Worm (Caenorhabditis elegans): ENCODE results near the gene sre-39.

sre-39 gene

DNA sequence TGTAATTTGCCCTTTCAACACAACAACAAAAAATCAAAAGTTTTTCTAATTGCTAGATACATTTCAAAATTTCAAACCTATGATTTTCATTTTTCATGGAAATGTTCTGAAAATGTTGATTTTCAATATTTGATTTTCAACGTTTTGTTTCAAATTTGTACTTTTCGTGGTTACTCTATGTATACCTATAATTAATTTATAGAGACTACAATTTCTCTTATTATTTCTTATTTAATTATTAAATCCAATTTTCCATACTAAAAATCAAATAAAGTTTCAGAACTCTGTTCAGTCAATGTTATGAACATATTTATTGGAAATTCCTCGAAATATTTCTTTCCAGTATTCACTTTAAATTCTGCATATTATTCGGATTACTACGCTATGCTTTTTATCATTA, at the start of gene sre-39:
Gene sre-39 (plus strand): TSS at position 301 of the 400 bp plus-strand sequence.
- no peak for TF ChIP-seq fkh-3 (tag; optimal IDR thresholded peaks at IDR 0.05)
- TF ChIP-seq mel-28 (tag; optimal IDR thresholded peaks at IDR 0.05; ENCODE audit: borderline replicate concordance) = no peak
- no peak for TF ChIP-seq F55B11.4 (tag; optimal IDR thresholded peaks at IDR 0.05; ENCODE audit: borderline replicate concordance, insufficient read depth)
- no peak for TF ChIP-seq F23B12.7 (tag; optimal IDR thresholded peaks at IDR 0.05; ENCODE audit: insufficient read depth)
- no peak for TF ChIP-seq hsf-1 (GFP tag; IDR thresholded peaks at IDR 0.05)
- TF ChIP-seq rec-8 (tag; optimal IDR thresholded peaks at IDR 0.05) = no peak
- no peak for TF ChIP-seq nfyb-1 (GFP tag; IDR thresholded peaks at IDR 0.05)
- no peak for TF ChIP-seq cebp-1 (GFP tag; IDR thresholded peaks at IDR 0.05)
- TF ChIP-seq cebp-1 (tag; optimal IDR thresholded peaks at IDR 0.05) = no peak
- TF ChIP-seq sdz-38 (tag; optimal IDR thresholded peaks at IDR 0.05) = no peak
- no peak for TF ChIP-seq efl-1 (GFP tag; optimal IDR thresholded peaks at IDR 0.05)
- no peak for TF ChIP-seq die-1 (tag; optimal IDR thresholded peaks at IDR 0.05)
- no peak for TF ChIP-seq bed-1 (GFP tag; IDR thresholded peaks at IDR 0.05)
- no peak for TF ChIP-seq B0035.1 (tag; optimal IDR thresholded peaks at IDR 0.05)

DNA sequence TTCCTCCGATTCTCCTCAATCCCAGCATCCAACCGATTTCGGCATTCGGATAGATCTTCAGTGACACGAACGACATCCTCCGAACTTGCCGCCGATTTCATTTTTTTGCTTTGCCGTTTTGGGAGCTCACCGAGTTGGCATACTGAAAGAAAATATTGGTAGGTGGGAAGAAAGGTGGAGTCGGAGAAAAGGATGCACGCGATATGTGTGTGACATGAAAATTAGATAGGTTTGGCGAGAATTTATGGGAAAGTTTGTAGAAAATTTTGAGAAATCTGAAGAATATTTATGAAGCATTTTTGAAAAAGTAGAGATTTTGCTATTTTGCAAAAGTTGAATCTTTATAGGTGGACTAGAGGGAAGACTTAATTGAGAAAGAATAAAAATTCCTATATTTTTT, 48.8 kb upstream of the sre-39 start, which contains the start of gene che-10:
Gene che-10 (minus strand): TSS at position 101 of the 400 bp plus-strand sequence.
- TF ChIP-seq tbp1 (GFP tag; optimal IDR thresholded peaks at IDR 0.05) (no peak), ztf-26 (tag; optimal IDR thresholded peaks at IDR 0.05) (no peak), T07F8.4 (tag; optimal IDR thresholded peaks at IDR 0.05) (no peak), B0035.1 (tag; optimal IDR thresholded peaks at IDR 0.05) (no peak), hmg-1.2 (GFP tag; IDR thresholded peaks at IDR 0.05) (no peak), B0019.2 (GFP tag; conservative IDR thresholded peaks at IDR 0.05) (no peak), ZK185.1 (tag; optimal IDR thresholded peaks at IDR 0.05; ENCODE audit: poor library complexity, severe bottlenecking) (no peak), nfya-1 (tag; optimal IDR thresholded peaks at IDR 0.05; ENCODE audit: borderline replicate concordance, insufficient read depth) (no peak), C17E4.6 (GFP tag; IDR thresholded peaks at IDR 0.05) (no peak), nhr-179 (tag; optimal IDR thresholded peaks at IDR 0.05) (no peak), ztf-6 (GFP tag; IDR thresholded peaks at IDR 0.05) (no peak), mel-28 (tag; optimal IDR thresholded peaks at IDR 0.05; ENCODE audit: borderline replicate concordance) (no peak), dox-1 (GFP tag; IDR thresholded peaks at IDR 0.05) (no peak)

ce11 chrII:4638891-4639290, 48.1 kb upstream of the sre-39 start:
- no peak for TF ChIP-seq rpc-1 (optimal IDR thresholded peaks at IDR 0.05)
- no peak for TF ChIP-seq rpc-1 (tag; optimal IDR thresholded peaks at IDR 0.05)
- no peak for TF ChIP-seq let-607 (tag; optimal IDR thresholded peaks at IDR 0.05)
- TF ChIP-seq snpc-1.1 (tag; optimal IDR thresholded peaks at IDR 0.05; ENCODE audit: insufficient read depth) = no peak
- no peak for TF ChIP-seq F49E8.2 (tag; optimal IDR thresholded peaks at IDR 0.05; ENCODE audit: insufficient read depth)
- TF ChIP-seq rec-8 (tag; optimal IDR thresholded peaks at IDR 0.05) = no peak
- no peak for TF ChIP-seq fkh-3 (tag; optimal IDR thresholded peaks at IDR 0.05)
- no peak for TF ChIP-seq hlh-12 (tag; optimal IDR thresholded peaks at IDR 0.05)
- TF ChIP-seq ceh-100 (GFP tag; IDR thresholded peaks at IDR 0.05) = no peak

ce11 chrII:4640748-4641147, 46.3 kb upstream of the sre-39 start:
- TF ChIP-seq nhr-80 (tag; optimal IDR thresholded peaks at IDR 0.05) = no peak
- TF ChIP-seq B0019.2 (GFP tag; conservative IDR thresholded peaks at IDR 0.05) = no peak
- no peak for TF ChIP-seq snpc-1.1 (tag; optimal IDR thresholded peaks at IDR 0.05; ENCODE audit: insufficient read depth)
- no peak for TF ChIP-seq madf-6 (GFP tag; IDR thresholded peaks at IDR 0.05)
- TF ChIP-seq C06A6.2 (GFP tag; conservative IDR thresholded peaks at IDR 0.05) = no peak
- no peak for TF ChIP-seq chd-7 (tag; optimal IDR thresholded peaks at IDR 0.05)
